Worm (Caenorhabditis elegans): ENCODE data around the gene B0222.5.

Gene B0222.5

DNA sequence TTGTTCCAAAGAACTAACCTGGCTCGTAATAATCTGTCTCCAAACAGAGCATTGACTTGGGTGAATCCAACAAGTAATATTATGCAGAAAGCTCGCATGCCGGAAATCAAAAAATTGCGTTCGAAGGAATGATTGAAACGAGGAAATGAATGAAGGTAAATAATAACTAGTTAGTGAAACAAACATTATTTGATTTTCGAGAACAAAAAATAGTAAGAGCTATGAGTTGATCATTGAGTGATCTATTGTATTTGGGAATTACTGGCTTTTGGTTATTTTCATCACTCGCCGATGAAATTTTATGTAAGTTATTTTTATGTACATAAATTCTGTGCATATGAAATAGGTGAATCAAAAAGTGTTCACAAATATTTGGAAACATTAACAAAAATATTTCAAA is at the start of gene B0222.5:
TSS of gene B0222.5 (minus strand) at position 101 of the 400 bp plus-strand sequence.
- TF ChIP-seq isw-1 (GFP tag; IDR thresholded peaks at IDR 0.05) = no peak
- no peak for TF ChIP-seq lsy-2 (tag; optimal IDR thresholded peaks at IDR 0.05)
- TF ChIP-seq nhr-47 (tag; optimal IDR thresholded peaks at IDR 0.05) = no peak
- no peak for TF ChIP-seq ceh-8 (GFP tag; optimal IDR thresholded peaks at IDR 0.05)
- no peak for TF ChIP-seq ztf-4 (tag; optimal IDR thresholded peaks at IDR 0.05)
- TF ChIP-seq nhr-20 (tag; optimal IDR thresholded peaks at IDR 0.05) = no peak
- TF ChIP-seq fkh-8 (tag; optimal IDR thresholded peaks at IDR 0.05) = no peak
- TF ChIP-seq aly-2 (tag; optimal IDR thresholded peaks at IDR 0.05) = no peak
- TF ChIP-seq vab-15 (tag; optimal IDR thresholded peaks at IDR 0.05) = no peak

DNA sequence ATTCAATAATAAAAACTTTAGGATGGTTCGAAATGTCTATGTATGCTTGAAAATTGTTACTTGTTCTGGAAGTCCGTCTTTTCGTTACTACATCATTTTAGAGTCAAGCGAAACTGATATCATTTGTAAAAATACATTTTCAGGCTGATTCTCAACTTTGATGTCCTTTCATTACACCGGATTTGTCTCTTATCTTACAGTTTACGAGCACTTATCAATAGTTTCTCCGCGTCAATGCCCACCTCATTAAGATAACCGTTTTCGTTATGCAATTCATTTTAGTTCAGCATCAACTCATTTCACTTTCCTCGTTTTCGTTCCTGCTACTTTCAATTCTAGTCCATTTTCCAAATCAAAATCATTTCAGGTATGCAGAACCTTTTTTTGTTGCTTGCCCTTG is 48.0 kb upstream of the B0222.5 start, which contains the start of gene asp-2:
TSS of gene asp-2 (plus strand) at position 368 of the 400 bp plus-strand sequence.
- TF ChIP-seq ceh-63 (GFP tag; optimal IDR thresholded peaks at IDR 0.05) = no peak
- no peak for TF ChIP-seq isw-1 (GFP tag; IDR thresholded peaks at IDR 0.05)
- no peak for TF ChIP-seq zag-1 (tag; optimal IDR thresholded peaks at IDR 0.05)
- no peak for TF ChIP-seq ces-1 (GFP tag; optimal IDR thresholded peaks at IDR 0.05)
- TF ChIP-seq irx-1 (tag; optimal IDR thresholded peaks at IDR 0.05) = no peak
- TF ChIP-seq vab-15 (tag; optimal IDR thresholded peaks at IDR 0.05) = no peak
- TF ChIP-seq efl-1 (optimal IDR thresholded peaks at IDR 0.05) = no peak
- peak in 1 of 2 experiments; percentile 49 for TF ChIP-seq efl-1 (GFP tag; optimal IDR thresholded peaks at IDR 0.05 in 1 of 2)
- no peak for TF ChIP-seq nhr-11 (tag; optimal IDR thresholded peaks at IDR 0.05)
- TF ChIP-seq elt-2 (tag; optimal IDR thresholded peaks at IDR 0.05) = peak; percentile 83
- TF ChIP-seq ceh-8 (GFP tag; optimal IDR thresholded peaks at IDR 0.05) = no peak
- TF ChIP-seq unc-98 (GFP tag; IDR thresholded peaks at IDR 0.05) = no peak
- TF ChIP-seq zip-4 (GFP tag; optimal IDR thresholded peaks at IDR 0.05) = no peak
- no peak for TF ChIP-seq nhr-20 (tag; optimal IDR thresholded peaks at IDR 0.05)
- no peak for TF ChIP-seq hlh-4 (tag; optimal IDR thresholded peaks at IDR 0.05)
- TF ChIP-seq aly-2 (tag; optimal IDR thresholded peaks at IDR 0.05) = no peak
- no peak for TF ChIP-seq grh-1 (GFP tag; IDR thresholded peaks at IDR 0.05)
- no peak for TF ChIP-seq nhr-19 (GFP tag; conservative IDR thresholded peaks at IDR 0.05)
- TF ChIP-seq lsy-2 (tag; optimal IDR thresholded peaks at IDR 0.05) = no peak
- peak in 1 of 2 experiments; percentile 10 for TF ChIP-seq lin-35 (GFP tag; optimal IDR thresholded peaks at IDR 0.05)
- TF ChIP-seq efl-3 (GFP tag; optimal IDR thresholded peaks at IDR 0.05) = no peak
- no peak for TF ChIP-seq nhr-76 (tag; optimal IDR thresholded peaks at IDR 0.05)
- TF ChIP-seq pag-3 (tag; optimal IDR thresholded peaks at IDR 0.05; ENCODE audit: borderline replicate concordance, insufficient read depth) = no peak
- TF ChIP-seq unc-62 (GFP tag; optimal IDR thresholded peaks at IDR 0.05) = no peak
- no peak for TF ChIP-seq nhr-47 (tag; optimal IDR thresholded peaks at IDR 0.05)
- TF ChIP-seq snu-23 (GFP tag; optimal IDR thresholded peaks at IDR 0.05) = no peak
- no peak for TF ChIP-seq tbx-2 (tag; optimal IDR thresholded peaks at IDR 0.05)
- no peak for TF ChIP-seq mep-1 (tag; optimal IDR thresholded peaks at IDR 0.05)

DNA sequence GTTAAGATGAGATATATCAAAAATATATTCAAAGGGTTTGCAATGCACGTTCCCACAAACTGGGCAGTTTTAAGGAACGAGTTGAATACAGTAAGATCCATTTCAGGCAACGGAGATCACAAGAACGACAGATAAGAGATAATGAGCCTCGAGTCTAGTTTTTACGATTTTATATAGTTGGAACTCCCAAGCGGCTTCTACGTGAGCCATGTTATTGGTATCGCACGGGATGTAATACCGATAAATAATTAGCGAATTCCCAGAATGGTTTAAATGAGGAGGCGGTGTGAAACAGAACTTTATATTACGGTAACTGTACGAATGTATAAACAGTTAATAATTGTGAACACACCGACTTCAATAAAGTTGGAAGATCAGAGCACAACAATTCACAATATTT is 44.2 kb upstream of the B0222.5 start, which contains the start of gene str-177:
TSS of gene str-177 (minus strand) at position 101 of the 400 bp plus-strand sequence.
- TF ChIP-seq ztf-4 (tag; optimal IDR thresholded peaks at IDR 0.05) (no peak), rnt-1 (tag; optimal IDR thresholded peaks at IDR 0.05) (no peak), ceh-82 (tag; optimal IDR thresholded peaks at IDR 0.05) (no peak), lin-15B (tag; optimal IDR thresholded peaks at IDR 0.05) (no peak), mdl-1 (tag; optimal IDR thresholded peaks at IDR 0.05) (no peak), sox-4 (tag; optimal IDR thresholded peaks at IDR 0.05) (no peak), jun-1 (tag; optimal IDR thresholded peaks at IDR 0.05) (no peak), egl-13 (tag; optimal IDR thresholded peaks at IDR 0.05) (no peak), fos-1 (tag; optimal IDR thresholded peaks at IDR 0.05) (no peak), swsn-7 (tag; optimal IDR thresholded peaks at IDR 0.05) (no peak), alr-1 (tag; optimal IDR thresholded peaks at IDR 0.05; ENCODE audit: borderline replicate concordance) (no peak), nhr-19 (GFP tag; conservative IDR thresholded peaks at IDR 0.05) (no peak), F16B12.6 (tag; optimal IDR thresholded peaks at IDR 0.05) (no peak), C34B4.2 (tag; optimal IDR thresholded peaks at IDR 0.05) (no peak), lin-14 (GFP tag; optimal IDR thresholded peaks at IDR 0.05) (no peak)

Measured in whole organism, L1 larva.